Worm (Caenorhabditis elegans) whole organism, midembryonic: Measurements from ENCODE around the gene spp-30.

Source experiments
- T22C8.4 ChIP-seq: fragments of 200-800 bp; sonication (Bioruptor generic); IDR thresholded peaks from 2 replicates; pipeline ENCODE4 v1.3.6; 2022; ENCODE audit warnings: missing genetic modification characterization, missing compliant biosample characterization
- cog-1 ChIP-seq: sonication (generic microtip); optimal IDR thresholded peaks from 2 replicates; lab custom pipeline; 2016; ENCODE audit warnings: missing genetic modification characterization, missing compliant biosample characterization
- flt-1 ChIP-seq: fragments of 200-800 bp; sonication (Bioruptor generic); IDR thresholded peaks from 2 replicates; pipeline ENCODE4 v1.3.6; 2022; ENCODE audit warnings: missing genetic modification characterization, missing compliant biosample characterization
- klf-2 ChIP-seq: fragments of 200-800 bp; sonication (Bioruptor generic); conservative IDR thresholded peaks from 2 replicates; pipeline ENCODE4 v1.3.6; 2022; ENCODE audit warnings: missing genetic modification reagents, missing genetic modification characterization, missing compliant biosample characterization
- med-1 ChIP-seq: sonication (generic microtip); optimal IDR thresholded peaks from 2 replicates; lab custom pipeline; 2017; ENCODE audit warnings: missing genetic modification characterization, mild to moderate bottlenecking, missing compliant biosample characterization, antibody characterized with exemption, missing genetic modification reagents; ENCODE audit not compliant: insufficient read depth
- ref-1 ChIP-seq: fragments of 200-800 bp; sonication (Bioruptor generic); conservative IDR thresholded peaks from 2 replicates; pipeline ENCODE4 v1.3.6; 2022; ENCODE audit warnings: missing genetic modification reagents, missing genetic modification characterization, missing compliant biosample characterization
- tab-1 ChIP-seq: fragments of 200-800 bp; sonication (Bioruptor generic); IDR thresholded peaks from 2 replicates; pipeline ENCODE4 v1.3.6; 2022; ENCODE audit warnings: missing genetic modification characterization, missing compliant biosample characterization
- ztf-23 ChIP-seq: fragments of 200-800 bp; sonication (Bioruptor generic); IDR thresholded peaks from 2 replicates; pipeline ENCODE4 v1.3.6; 2022; ENCODE audit warnings: missing genetic modification reagents, missing genetic modification characterization, missing compliant biosample characterization
- ztf-29 ChIP-seq: fragments of 200-800 bp; sonication (Bioruptor generic); IDR thresholded peaks from 2 replicates; pipeline ENCODE4 v1.3.6; 2022; ENCODE audit warnings: missing genetic modification reagents, missing genetic modification characterization, missing compliant biosample characterization

The spp-30 gene

ce11 chrX:11632107-11632506 lies 3.6 kb upstream of the spp-30 start, which contains the start of gene sto-6:
Gene sto-6 (plus strand): TSS chrX:11632407.
- no peak for TF ChIP-seq T22C8.4
- TF ChIP-seq ztf-23 (GFP tag; lab: Robert Waterston, UW) = no peak
- no peak for TF ChIP-seq klf-2 (GFP tag; lab: Robert Waterston, UW)
- TF ChIP-seq ztf-29 (GFP tag; lab: Robert Waterston, UW) = no peak
- no peak for TF ChIP-seq flt-1 (GFP tag; lab: Robert Waterston, UW)
- TF ChIP-seq cog-1 = no peak
- no peak for TF ChIP-seq ref-1 (GFP tag; lab: Robert Waterston, UW)
- no peak for TF ChIP-seq tab-1
- TF ChIP-seq med-1 = no peak

ce11 chrX:11630499-11630898 lies 2.0 kb upstream of the spp-30 start:
- no peak for TF ChIP-seq klf-2 (GFP tag; lab: Robert Waterston, UW)
- no peak for TF ChIP-seq ztf-29 (GFP tag; lab: Robert Waterston, UW)

ce11 chrX:11627013-11627412 lies 1.5 kb downstream of the spp-30 start, which contains the start of gene twk-44:
Gene twk-44 (minus strand): TSS chrX:11627113.
- TF ChIP-seq cog-1 (no peak), tab-1 (no peak), flt-1 (GFP tag; lab: Robert Waterston, UW) (no peak), T22C8.4 (no peak), med-1 (no peak), ztf-23 (GFP tag; lab: Robert Waterston, UW) (no peak), klf-2 (GFP tag; lab: Robert Waterston, UW) (no peak), ref-1 (GFP tag; lab: Robert Waterston, UW) (no peak)

ce11 chrX:11624621-11625020 lies 3.9 kb downstream of the spp-30 start:
- no peak for TF ChIP-seq ztf-29 (GFP tag; lab: Robert Waterston, UW)
- no peak for TF ChIP-seq flt-1 (GFP tag; lab: Robert Waterston, UW)
- no peak for TF ChIP-seq T22C8.4
- TF ChIP-seq med-1 = no peak
- no peak for TF ChIP-seq ref-1 (GFP tag; lab: Robert Waterston, UW)
- TF ChIP-seq klf-2 (GFP tag; lab: Robert Waterston, UW) = no peak
- no peak for TF ChIP-seq tab-1
- TF ChIP-seq cog-1 = no peak

ce11 chrX:11623442-11623841 lies 5.0 kb downstream of the spp-30 start:
- TF ChIP-seq T22C8.4 = no peak
- no peak for TF ChIP-seq ztf-29 (GFP tag; lab: Robert Waterston, UW)
- TF ChIP-seq flt-1 (GFP tag; lab: Robert Waterston, UW) = no peak
- TF ChIP-seq cog-1 = no peak
- no peak for TF ChIP-seq med-1
- no peak for TF ChIP-seq tab-1
- no peak for TF ChIP-seq ztf-23 (GFP tag; lab: Robert Waterston, UW)
- no peak for TF ChIP-seq klf-2 (GFP tag; lab: Robert Waterston, UW)
- TF ChIP-seq ref-1 (GFP tag; lab: Robert Waterston, UW) = no peak

ce11 chrX:11621997-11622396 lies 6.5 kb downstream of the spp-30 start, which contains the start of gene sto-3:
Gene sto-3 (minus strand): TSS chrX:11622097.
- no peak for TF ChIP-seq ref-1 (GFP tag; lab: Robert Waterston, UW)
- no peak for TF ChIP-seq ztf-29 (GFP tag; lab: Robert Waterston, UW)
- TF ChIP-seq flt-1 (GFP tag; lab: Robert Waterston, UW) = no peak
- no peak for TF ChIP-seq ztf-23 (GFP tag; lab: Robert Waterston, UW)
- TF ChIP-seq med-1 = no peak
- no peak for TF ChIP-seq tab-1
- TF ChIP-seq klf-2 (GFP tag; lab: Robert Waterston, UW) = no peak
- no peak for TF ChIP-seq T22C8.4
- TF ChIP-seq cog-1 = no peak

- TF ChIP-seq T22C8.4 (no peak), cog-1 (no peak), ztf-29 (GFP tag; lab: Robert Waterston, UW) (no peak), ref-1 (GFP tag; lab: Robert Waterston, UW) (no peak), flt-1 (GFP tag; lab: Robert Waterston, UW) (no peak), klf-2 (GFP tag; lab: Robert Waterston, UW) (no peak), tab-1 (no peak), med-1 (no peak), ztf-23 (GFP tag; lab: Robert Waterston, UW) (no peak)
Observed at ce11 chrX:11617387-11617786, 11.1 kb downstream of the spp-30 start, which contains the start of gene F52D10.4. Gene F52D10.4 (plus strand): TSS chrX:11617470.

- no peak for TF ChIP-seq tab-1
- TF ChIP-seq med-1 = no peak
- TF ChIP-seq cog-1 = no peak
- no peak for TF ChIP-seq flt-1 (GFP tag; lab: Robert Waterston, UW)
- TF ChIP-seq ztf-23 (GFP tag; lab: Robert Waterston, UW) = no peak
- no peak for TF ChIP-seq ref-1 (GFP tag; lab: Robert Waterston, UW)
- no peak for TF ChIP-seq klf-2 (GFP tag; lab: Robert Waterston, UW)
- TF ChIP-seq ztf-29 (GFP tag; lab: Robert Waterston, UW) = no peak
- TF ChIP-seq T22C8.4 = no peak
Observed at ce11 chrX:11608110-11608759, 20.2 kb downstream of the spp-30 start.

ce11 chrX:11607500-11607823 lies 21.0 kb downstream of the spp-30 start:
- peak; percentile 8 for TF ChIP-seq cog-1
- no peak for TF ChIP-seq flt-1 (GFP tag; lab: Robert Waterston, UW)
- TF ChIP-seq ref-1 (GFP tag; lab: Robert Waterston, UW) = no peak

ce11 chrX:11606815-11607499 lies 21.5 kb downstream of the spp-30 start:
- no peak for TF ChIP-seq T22C8.4
- TF ChIP-seq ztf-23 (GFP tag; lab: Robert Waterston, UW) = no peak
- TF ChIP-seq med-1 = no peak
- no peak for TF ChIP-seq cog-1
- TF ChIP-seq ref-1 (GFP tag; lab: Robert Waterston, UW) = no peak
- TF ChIP-seq klf-2 (GFP tag; lab: Robert Waterston, UW) = no peak
- no peak for TF ChIP-seq ztf-29 (GFP tag; lab: Robert Waterston, UW)
- TF ChIP-seq flt-1 (GFP tag; lab: Robert Waterston, UW) = no peak
- TF ChIP-seq tab-1 = no peak
